Worm (Caenorhabditis elegans) whole organism, midembryonic: ENCODE measurements around the gene rpb-11.

Experiments used
- cog-1 ChIP-seq: sonication (generic microtip); optimal IDR thresholded peaks from 2 replicates; lab custom pipeline; 2016; ENCODE audit warnings: missing genetic modification characterization, missing compliant biosample characterization
- flt-1 ChIP-seq: fragments of 200-800 bp; sonication (Bioruptor generic); IDR thresholded peaks from 2 replicates; pipeline ENCODE4 v1.3.6; 2022; ENCODE audit warnings: missing genetic modification characterization, missing compliant biosample characterization
- klf-2 ChIP-seq: fragments of 200-800 bp; sonication (Bioruptor generic); conservative IDR thresholded peaks from 2 replicates; pipeline ENCODE4 v1.3.6; 2022; ENCODE audit warnings: missing genetic modification reagents, missing genetic modification characterization, missing compliant biosample characterization
- med-1 ChIP-seq: sonication (generic microtip); optimal IDR thresholded peaks from 2 replicates; lab custom pipeline; 2017; ENCODE audit warnings: missing genetic modification characterization, mild to moderate bottlenecking, missing compliant biosample characterization, antibody characterized with exemption, missing genetic modification reagents; ENCODE audit not compliant: insufficient read depth
- ztf-23 ChIP-seq: fragments of 200-800 bp; sonication (Bioruptor generic); IDR thresholded peaks from 2 replicates; pipeline ENCODE4 v1.3.6; 2022; ENCODE audit warnings: missing genetic modification reagents, missing genetic modification characterization, missing compliant biosample characterization
- ztf-29 ChIP-seq: fragments of 200-800 bp; sonication (Bioruptor generic); IDR thresholded peaks from 2 replicates; pipeline ENCODE4 v1.3.6; 2022; ENCODE audit warnings: missing genetic modification reagents, missing genetic modification characterization, missing compliant biosample characterization

DNA sequence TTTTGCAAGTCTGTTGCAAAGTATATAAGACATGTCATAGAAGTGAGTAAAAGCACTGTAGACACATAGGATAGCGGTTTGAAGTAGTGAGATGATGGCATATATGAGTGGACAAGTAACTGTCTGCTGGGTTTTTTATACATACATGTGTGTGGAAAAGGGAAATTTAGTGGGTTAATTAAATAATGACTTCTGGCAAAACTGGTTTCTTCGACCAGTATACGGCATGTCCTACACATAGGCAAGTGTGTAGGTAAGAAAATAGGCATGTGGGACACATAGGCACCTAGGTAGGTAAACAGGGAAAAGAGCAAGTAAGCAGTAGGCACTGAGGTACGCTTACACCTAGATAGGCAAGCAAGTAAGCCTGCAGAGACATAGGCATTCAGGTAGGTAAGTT is 34.7 kb downstream of the rpb-11 start, which contains the start of gene col-87:
- TF ChIP-seq med-1 (GFP tag; lab: Kevin White, UChicago) = no peak
- TF ChIP-seq klf-2 = no peak
- no peak for TF ChIP-seq flt-1
- TF ChIP-seq ztf-29 (GFP tag; lab: Robert Waterston, UW) = no peak
- no peak for TF ChIP-seq cog-1
- TF ChIP-seq ztf-23 (GFP tag; lab: Robert Waterston, UW) = no peak
